Fruit fly (Drosophila melanogaster): ENCODE data around the gene CG11841.

DNA sequence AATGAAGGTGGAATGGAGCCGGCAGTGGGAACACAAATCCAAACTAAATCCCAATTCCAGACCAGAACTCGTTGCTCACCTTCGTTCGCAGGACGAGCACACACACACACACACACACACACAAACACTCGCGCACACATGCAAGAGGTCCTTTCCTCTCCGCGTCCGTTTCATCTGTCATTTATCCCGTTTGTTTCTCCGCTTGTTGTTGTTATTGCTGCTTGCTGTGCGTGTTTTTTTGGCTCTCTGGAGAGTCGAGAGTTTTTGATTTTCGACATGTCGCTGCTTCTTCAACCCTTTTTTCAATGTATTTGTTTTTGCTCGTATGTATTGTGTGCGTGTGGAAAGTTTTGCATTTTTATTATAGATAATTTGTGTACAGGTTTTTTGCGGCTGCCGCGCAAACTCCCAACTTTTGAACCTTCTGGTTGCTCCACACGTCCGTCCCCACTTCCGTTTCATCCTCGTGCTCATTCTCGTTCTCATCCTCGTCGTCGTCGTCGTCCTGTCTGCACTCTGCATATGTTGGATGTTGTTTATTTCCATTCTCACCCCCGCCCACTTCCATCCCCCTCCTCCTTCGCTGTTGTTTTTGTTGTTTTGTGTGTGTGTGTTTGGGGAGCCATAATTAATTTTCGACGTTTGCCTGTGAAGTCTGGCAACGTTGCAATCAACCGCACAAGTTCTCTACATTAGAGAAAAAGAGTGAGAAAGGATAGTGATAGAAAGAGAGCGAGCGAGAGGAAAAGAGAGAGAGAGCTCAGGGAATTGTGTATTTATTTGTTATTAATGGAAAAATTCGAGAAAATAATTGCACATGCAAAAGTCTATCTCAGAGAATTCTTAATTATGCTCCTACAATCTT, 18.6 kb downstream of the CG11841 start:
- TF ChIP-seq Hr96 (GFP tag; optimal IDR thresholded peaks at IDR 0.05) (no peak), Mnt (GFP tag; optimal IDR thresholded peaks at IDR 0.05) (no peak), CG12768 (GFP tag; optimal IDR thresholded peaks at IDR 0.05) (no peak), Crg-1 (GFP tag; optimal IDR thresholded peaks at IDR 0.05) (no peak), kay (GFP tag; ENCODE audit: borderline replicate concordance) (no peak), CG7101 (tag; optimal IDR thresholded peaks at IDR 0.05) (no peak), CG1620 (GFP tag; optimal IDR thresholded peaks at IDR 0.05) (no peak), bab1 (GFP tag; optimal IDR thresholded peaks at IDR 0.05) (no peak), cic (GFP tag; optimal IDR thresholded peaks at IDR 0.05) (no peak), cnc (optimal IDR thresholded peaks at IDR 0.05) (no peak), CG14711 (tag; optimal IDR thresholded peaks at IDR 0.05) (no peak), CG33017 (tag; optimal IDR thresholded peaks at IDR 0.05) (no peak)
